Fruit fly (Drosophila melanogaster): Measurements from ENCODE around the gene CG42233.

DNA sequence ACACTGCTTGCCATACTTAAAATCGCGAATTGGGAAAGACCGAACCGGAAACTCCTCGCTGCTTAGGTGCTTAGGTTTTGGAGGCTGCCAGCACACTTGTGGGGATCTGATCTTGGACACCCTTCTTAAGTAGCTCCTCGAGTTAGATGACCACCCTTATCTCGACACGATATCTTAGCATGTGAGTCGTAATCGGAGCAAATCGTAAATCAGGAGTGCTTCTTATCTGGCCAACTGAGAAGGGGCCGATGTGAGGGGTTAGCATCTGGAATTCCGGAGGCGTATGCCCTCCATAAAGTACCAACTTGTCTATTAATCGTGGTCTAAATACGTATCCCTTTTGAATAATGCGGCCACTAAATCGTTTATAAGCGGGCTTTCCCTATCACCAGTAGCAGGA lies 50.5 kb downstream of the CG42233 start, which contains the start of gene salt:
- TF ChIP-seq h (optimal IDR thresholded peaks at IDR 0.05) (no peak), psq (optimal IDR thresholded peaks at IDR 0.05) (no peak)

Measured in Kc167 (cell line).